Fruit fly (Drosophila melanogaster): ENCODE results near the gene ple.

DNA sequence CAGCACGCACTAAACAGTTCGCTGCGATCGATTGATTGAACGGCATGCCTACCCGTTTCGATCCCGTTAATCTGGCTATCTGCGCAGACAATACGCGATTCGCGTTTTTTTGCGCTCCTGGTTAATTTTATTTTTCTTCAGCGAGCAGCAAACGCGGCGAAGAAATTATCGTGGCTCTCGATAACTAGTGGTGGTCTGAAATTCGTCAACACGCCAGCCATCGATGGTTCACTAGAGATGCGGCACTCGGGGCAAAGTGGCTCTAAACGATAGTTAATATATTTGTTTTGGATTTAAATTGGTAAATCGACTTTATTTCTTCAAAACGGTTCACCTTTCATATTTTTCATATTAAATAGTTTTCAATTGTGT is 23.6 kb upstream of the ple start, which contains the start of gene dikar:
- TF ChIP-seq Hr83 (GFP tag; optimal IDR thresholded peaks at IDR 0.05; ENCODE audit: poor library complexity, severe bottlenecking) (peak; percentile 44), psq (GFP tag; optimal IDR thresholded peaks at IDR 0.05) (no peak), Dif (GFP tag; optimal IDR thresholded peaks at IDR 0.05; ENCODE audit: partially characterized antibody) (no peak)

All from whole organism, wandering third instar larva.